Worm (Caenorhabditis elegans) whole organism, young adult: ENCODE data around the gene pmk-3.
A peak's percentile ranks its signal among the peaks of the same experiment; 100 is the strongest.

ENCODE experiments used
- B0261.1 ChIP-seq: sonication (generic microtip); optimal IDR thresholded peaks from 2 replicates; lab custom pipeline; 2016; ENCODE audit warnings: mild to moderate bottlenecking, missing genetic modification characterization, moderate library complexity, missing compliant biosample characterization
- F10E7.11 ChIP-seq: sonication (generic microtip); optimal IDR thresholded peaks from 2 replicates; lab custom pipeline; 2017; ENCODE audit warnings: mild to moderate bottlenecking, missing genetic modification characterization, moderate library complexity, missing compliant biosample characterization
- F23B12.7 ChIP-seq: sonication (generic microtip); optimal IDR thresholded peaks from 2 replicates; lab custom pipeline; 2017; ENCODE audit warnings: missing genetic modification characterization, mild to moderate bottlenecking, missing compliant biosample characterization, antibody characterized with exemption, moderate library complexity; ENCODE audit not compliant: insufficient read depth
- F57C9.4 ChIP-seq: sonication (generic microtip); optimal IDR thresholded peaks from 2 replicates; lab custom pipeline; 2017; ENCODE audit warnings: mild to moderate bottlenecking, missing genetic modification characterization, missing compliant biosample characterization
- K12H6.12 ChIP-seq: fragments of 200-800 bp; sonication (Bioruptor generic); optimal IDR thresholded peaks from 2 replicates; lab custom pipeline; 2018; ENCODE audit warnings: mild to moderate bottlenecking, missing genetic modification characterization, missing compliant biosample characterization
- Y53G8AR.9 ChIP-seq: fragments of 200-800 bp; sonication (Bioruptor generic); conservative IDR thresholded peaks from 2 replicates; pipeline ENCODE4 v1.3.6; 2022; ENCODE audit warnings: missing genetic modification reagents, missing genetic modification characterization, missing compliant biosample characterization
- Y67H2A.10 ChIP-seq: fragments of 200-800 bp; sonication (Bioruptor generic); conservative IDR thresholded peaks from 2 replicates; pipeline ENCODE4 v1.3.6; 2022; ENCODE audit warnings: missing genetic modification reagents, missing genetic modification characterization, missing compliant biosample characterization
- ZK185.1 ChIP-seq: sonication (generic microtip); optimal IDR thresholded peaks from 2 replicates; lab custom pipeline; 2016; ENCODE audit warnings: mild to moderate bottlenecking, missing genetic modification characterization, missing compliant biosample characterization; ENCODE audit not compliant: poor library complexity, severe bottlenecking
- akir-1 ChIP-seq: fragments of 200-800 bp; sonication (Bioruptor generic); optimal IDR thresholded peaks from 2 replicates; lab custom pipeline; 2018; ENCODE audit warnings: mild to moderate bottlenecking, missing genetic modification characterization, moderate library complexity, missing compliant biosample characterization
- aptf-3 ChIP-seq: fragments of 200-800 bp; sonication (Bioruptor generic); IDR thresholded peaks from 2 replicates; pipeline ENCODE4 v1.3.6; 2022; ENCODE audit warnings: missing genetic modification characterization, missing compliant biosample characterization
- atf-7 ChIP-seq: sonication (generic microtip); optimal IDR thresholded peaks from 2 replicates; lab custom pipeline; 2017; ENCODE audit warnings: mild to moderate bottlenecking, missing genetic modification characterization, missing compliant biosample characterization
- athp-1 ChIP-seq: sonication (generic microtip); optimal IDR thresholded peaks from 2 replicates; lab custom pipeline; 2017; ENCODE audit warnings: mild to moderate bottlenecking, missing genetic modification characterization, missing compliant biosample characterization
- bed-2 ChIP-seq: fragments of 200-800 bp; sonication (Bioruptor generic); IDR thresholded peaks from 2 replicates; pipeline ENCODE4 v1.3.6; 2022; ENCODE audit warnings: missing genetic modification reagents, missing genetic modification characterization, missing compliant biosample characterization
- cebp-1 ChIP-seq, 2 experiments: fragments of 200-800 bp in 1 of 2; sonication (Bioruptor generic) in 1 of 2; sonication (generic microtip) in 1 of 2; IDR thresholded peaks in 1 of 2; optimal IDR thresholded peaks in 1 of 2; 2 replicates each; pipeline versions ENCODE4 v1.3.6 to Lab custom; 2017 to 2022; ENCODE audit warnings: missing compliant biosample characterization in 2 of 2, missing genetic modification characterization in 2 of 2, mild to moderate bottlenecking in 1 of 2, missing genetic modification reagents in 1 of 2, moderate library complexity in 1 of 2
- ceh-91 ChIP-seq: fragments of 200-800 bp; sonication (Bioruptor generic); IDR thresholded peaks from 2 replicates; pipeline ENCODE4 v1.3.6; 2022; ENCODE audit warnings: missing genetic modification reagents, missing genetic modification characterization, missing compliant biosample characterization
- dpl-1 ChIP-seq: fragments of 150-350 bp; optimal IDR thresholded peaks from 2 replicates; lab custom pipeline; 2014; ENCODE audit warnings: missing biosample characterization, missing genetic modification reagents, missing genetic modification characterization
- egl-44 ChIP-seq: fragments of 200-800 bp; sonication (Bioruptor generic); IDR thresholded peaks from 2 replicates; pipeline ENCODE4 v1.3.6; 2022; ENCODE audit warnings: missing genetic modification reagents, missing genetic modification characterization, missing compliant biosample characterization
- egrh-3 ChIP-seq: fragments of 200-800 bp; sonication (Bioruptor generic); IDR thresholded peaks from 2 replicates; pipeline ENCODE4 v1.3.6; 2022; ENCODE audit warnings: missing genetic modification reagents, missing genetic modification characterization, missing compliant biosample characterization
- gei-17 ChIP-seq: fragments of 200-800 bp; sonication (Bioruptor generic); optimal IDR thresholded peaks from 2 replicates; lab custom pipeline; 2018; ENCODE audit warnings: mild to moderate bottlenecking, missing genetic modification characterization, missing compliant biosample characterization
- him-1 ChIP-seq: sonication (generic microtip); optimal IDR thresholded peaks from 2 replicates; lab custom pipeline; 2016; ENCODE audit warnings: missing genotype, missing genetic modification reagents, missing genetic modification characterization, missing compliant biosample characterization
- hlh-12 ChIP-seq: sonication (generic microtip); optimal IDR thresholded peaks from 2 replicates; lab custom pipeline; 2016; ENCODE audit warnings: missing genetic modification characterization, missing compliant biosample characterization
- hlh-26 ChIP-seq: fragments of 200-800 bp; sonication (Bioruptor generic); conservative IDR thresholded peaks from 2 replicates; pipeline ENCODE4 v1.3.6; 2022; ENCODE audit warnings: missing genetic modification reagents, missing genetic modification characterization, missing compliant biosample characterization
- hmg-1.2 ChIP-seq: fragments of 200-800 bp; sonication (Bioruptor generic); IDR thresholded peaks from 2 replicates; pipeline ENCODE4 v1.3.6; 2022; ENCODE audit warnings: missing genetic modification reagents, missing genetic modification characterization, missing compliant biosample characterization
- let-526 ChIP-seq: fragments of 200-800 bp; sonication (Bioruptor generic); IDR thresholded peaks from 2 replicates; pipeline ENCODE4 v1.3.6; 2022; ENCODE audit warnings: missing genetic modification reagents, missing genetic modification characterization, missing compliant biosample characterization
- let-607 ChIP-seq, 2 experiments: fragments of 200-800 bp in 1 of 2; sonication (Bioruptor generic) in 1 of 2; sonication (generic microtip) in 1 of 2; optimal IDR thresholded peaks; 2 replicates each; lab custom pipeline; 2016 to 2018; ENCODE audit warnings: mild to moderate bottlenecking in 2 of 2, missing compliant biosample characterization in 2 of 2, missing genetic modification characterization in 2 of 2, moderate library complexity in 2 of 2, missing genotype in 1 of 2
- lin-26 ChIP-seq: fragments of 200-800 bp; sonication (Bioruptor generic); IDR thresholded peaks from 2 replicates; pipeline ENCODE4 v1.3.6; 2022; ENCODE audit warnings: missing genetic modification reagents, missing genetic modification characterization, missing compliant biosample characterization
- lsy-27 ChIP-seq: sonication (generic microtip); optimal IDR thresholded peaks from 2 replicates; lab custom pipeline; 2017; ENCODE audit warnings: missing genetic modification characterization, mild to moderate bottlenecking, missing compliant biosample characterization, antibody characterized with exemption, missing genotype, borderline replicate concordance; ENCODE audit not compliant: insufficient read depth
- madf-8 ChIP-seq: fragments of 200-800 bp; sonication (Bioruptor generic); conservative IDR thresholded peaks from 2 replicates; pipeline ENCODE4 v1.3.6; 2022; ENCODE audit warnings: missing genetic modification reagents, missing genetic modification characterization, missing compliant biosample characterization
- mcd-1 ChIP-seq: fragments of 200-800 bp; sonication (Bioruptor generic); IDR thresholded peaks from 2 replicates; pipeline ENCODE4 v1.3.6; 2022; ENCODE audit warnings: missing genetic modification reagents, missing genetic modification characterization, missing compliant biosample characterization
- rcor-1 ChIP-seq: fragments of 200-800 bp; sonication (Bioruptor generic); IDR thresholded peaks from 2 replicates; pipeline ENCODE4 v1.3.6; 2022; ENCODE audit warnings: missing genetic modification reagents, missing genetic modification characterization, missing compliant biosample characterization
- rec-8 ChIP-seq, 2 experiments: sonication (generic microtip); optimal IDR thresholded peaks; 2 replicates each; lab custom pipeline; 2016; ENCODE audit warnings: mild to moderate bottlenecking in 2 of 2, missing genetic modification characterization in 2 of 2, missing genetic modification reagents in 2 of 2, missing genotype in 2 of 2, missing biosample characterization in 1 of 2, missing compliant biosample characterization in 1 of 2, moderate library complexity in 1 of 2
- repo-1 ChIP-seq: sonication (generic microtip); optimal IDR thresholded peaks from 2 replicates; lab custom pipeline; 2017; ENCODE audit warnings: mild to moderate bottlenecking, missing genetic modification characterization, missing compliant biosample characterization
- rpc-1 ChIP-seq, 2 experiments: fragments of 150-350 bp in 1 of 2; sonication (generic microtip) in 1 of 2; optimal IDR thresholded peaks; 2 replicates each; lab custom pipeline; 2014 to 2018; ENCODE audit warnings: missing biosample characterization in 1 of 2, missing genetic modification characterization in 1 of 2, missing genetic modification reagents in 1 of 2, missing genotype in 1 of 2
- sdz-38 ChIP-seq: sonication (generic microtip); optimal IDR thresholded peaks from 2 replicates; lab custom pipeline; 2016; ENCODE audit warnings: missing genotype, missing genetic modification characterization, missing compliant biosample characterization
- snpc-1.3 ChIP-seq: sonication (generic microtip); optimal IDR thresholded peaks from 2 replicates; lab custom pipeline; 2017; ENCODE audit warnings: missing genetic modification characterization, mild to moderate bottlenecking, missing compliant biosample characterization, antibody characterized with exemption, moderate library complexity, missing genotype, missing genetic modification reagents; ENCODE audit not compliant: insufficient read depth
- snpc-3.4 ChIP-seq: sonication (generic microtip); optimal IDR thresholded peaks from 2 replicates; lab custom pipeline; 2017; ENCODE audit warnings: missing genetic modification characterization, mild to moderate bottlenecking, missing compliant biosample characterization, antibody characterized with exemption, moderate library complexity, missing genotype, missing genetic modification reagents
- tlf-1 ChIP-seq: fragments of 200-800 bp; sonication (Bioruptor generic); optimal IDR thresholded peaks from 2 replicates; lab custom pipeline; 2018; ENCODE audit warnings: mild to moderate bottlenecking, missing genetic modification characterization, missing compliant biosample characterization
- unc-130 ChIP-seq: sonication (generic microtip); optimal IDR thresholded peaks from 2 replicates; lab custom pipeline; 2016; ENCODE audit warnings: missing genetic modification reagents, missing genetic modification characterization, missing compliant biosample characterization
- zfh-2 ChIP-seq: fragments of 200-800 bp; sonication (Bioruptor generic); conservative IDR thresholded peaks from 2 replicates; pipeline ENCODE4 v1.3.6; 2022; ENCODE audit warnings: missing genetic modification reagents, missing genetic modification characterization, missing compliant biosample characterization
- ztf-25 ChIP-seq: fragments of 200-800 bp; sonication (Bioruptor generic); IDR thresholded peaks from 2 replicates; pipeline ENCODE4 v1.3.6; 2022; ENCODE audit warnings: missing genetic modification reagents, missing genetic modification characterization, missing compliant biosample characterization

The pmk-3 gene

DNA sequence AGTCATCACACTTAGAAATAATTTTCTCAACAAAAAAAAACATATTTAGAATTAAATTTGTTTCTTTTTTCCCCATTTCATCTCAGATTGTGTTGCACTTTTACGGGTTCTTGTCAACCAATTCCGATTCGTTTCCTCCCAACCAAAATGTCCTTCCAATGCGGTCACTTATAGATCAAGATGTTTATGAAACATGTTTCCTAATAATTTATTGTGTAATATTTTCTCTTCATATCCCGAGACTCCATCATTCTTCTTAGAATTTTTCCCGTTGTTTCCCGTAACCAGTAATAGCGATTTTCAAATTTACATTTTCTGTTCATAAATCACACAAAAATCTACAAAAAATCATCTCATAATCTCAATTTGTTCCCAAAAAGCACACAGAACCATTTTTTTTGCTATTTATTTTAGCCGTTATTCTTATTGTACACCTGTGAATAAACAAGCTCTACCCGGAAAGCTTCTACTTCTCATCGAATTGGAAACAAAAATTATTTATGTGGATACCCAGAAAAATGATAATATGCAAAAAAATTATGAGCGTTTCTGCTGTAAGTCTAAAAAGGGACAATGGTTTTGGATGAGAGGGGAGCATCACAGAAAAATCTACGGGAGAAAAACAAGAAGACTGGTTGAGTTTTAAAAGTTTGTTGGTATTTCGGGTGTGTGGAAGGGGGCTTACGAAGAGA is 49.5 kb downstream of the pmk-3 start (continued):
- TF ChIP-seq athp-1 (tag; lab: Kevin White, UChicago) (peak; percentile 31), aptf-3 (GFP tag; lab: Robert Waterston, UW) (no peak), snpc-1.3 (tag; lab: Kevin White, UChicago) (peak; percentile 9), Y53G8AR.9 (GFP tag; lab: Robert Waterston, UW) (0 out of 2 replicates have a peak, but pooled peaks have one; percentile 37), rcor-1 (GFP tag; lab: Robert Waterston, UW) (no peak), repo-1 (tag; lab: Kevin White, UChicago) (no peak), atf-7 (tag; lab: Kevin White, UChicago) (no peak), hlh-26 (no peak), lin-26 (GFP tag; lab: Robert Waterston, UW) (no peak), hlh-12 (tag; lab: Kevin White, UChicago) (no peak), madf-8 (GFP tag; lab: Robert Waterston, UW) (no peak), cebp-1 (GFP tag; IDR thresholded peaks at IDR 0.05; lab: Robert Waterston, UW) (no peak), cebp-1 (tag; optimal IDR thresholded peaks at IDR 0.05; lab: Kevin White, UChicago) (peak; percentile 21), him-1 (tag; lab: Kevin White, UChicago) (peak; percentile 100)
- TF ChIP-seq, all 124 proteins: peak for 18

DNA sequence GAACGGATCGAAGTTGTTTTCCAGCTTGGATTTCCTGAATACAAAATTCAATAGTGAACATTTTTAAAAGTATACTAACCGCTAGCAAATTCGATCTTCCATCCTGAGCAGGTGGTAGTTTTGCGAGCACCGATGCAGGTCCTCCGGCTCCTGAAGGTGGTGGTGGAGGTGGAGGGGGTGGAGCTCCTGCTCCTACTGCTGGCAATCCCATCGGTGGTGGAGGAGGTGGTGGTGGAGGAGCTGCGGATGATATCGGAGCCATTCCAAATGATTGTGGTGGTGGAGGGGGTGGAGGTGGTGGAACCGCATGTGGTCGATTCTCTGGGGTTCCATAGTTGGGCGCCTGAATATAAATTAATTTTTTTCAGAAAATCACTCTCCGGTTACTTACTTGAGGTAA is 50.6 kb downstream of the pmk-3 start:
- TF ChIP-seq lsy-27 (tag; lab: Kevin White, UChicago) = no peak
- no peak for TF ChIP-seq bed-2 (GFP tag; lab: Robert Waterston, UW)
- TF ChIP-seq snpc-1.3 (tag; lab: Kevin White, UChicago) = no peak
- no peak for TF ChIP-seq F23B12.7 (tag; lab: Kevin White, UChicago)
- TF ChIP-seq him-1 (tag; lab: Kevin White, UChicago) = no peak
- TF ChIP-seq mcd-1 (GFP tag; lab: Robert Waterston, UW) = 0 out of 2 replicates have a peak, but pooled peaks have one; percentile 27
- TF ChIP-seq Y67H2A.10 = no peak
- TF ChIP-seq rec-8 (tag; optimal IDR thresholded peaks at IDR 0.05; lab: Kevin White, UChicago) = no peak
- no peak for TF ChIP-seq snpc-3.4 (tag; lab: Kevin White, UChicago)
- TF ChIP-seq sdz-38 (tag; lab: Kevin White, UChicago) = no peak
- TF ChIP-seq hmg-1.2 (GFP tag; lab: Robert Waterston, UW) = no peak
- no peak for TF ChIP-seq unc-130 (GFP tag; lab: Kevin White, UChicago)
- TF ChIP-seq dpl-1 (GFP tag; lab: Kevin White, UChicago) = no peak
- TF ChIP-seq let-526 (GFP tag; lab: Robert Waterston, UW) = no peak
- TF ChIP-seq gei-17 (GFP tag; lab: Kevin White, UChicago) = no peak
- TF ChIP-seq ztf-25 (GFP tag; lab: Robert Waterston, UW) = 0 out of 2 replicates have a peak, but pooled peaks have one; percentile 5
- peak; percentile 83; the same call in 1 of the 2 replicates for TF ChIP-seq egrh-3
- TF ChIP-seq F10E7.11 (tag; lab: Kevin White, UChicago) = no peak
- no peak for TF ChIP-seq egl-44 (GFP tag; lab: Robert Waterston, UW)
- no peak for TF ChIP-seq B0261.1 (tag; lab: Kevin White, UChicago)
- peak; percentile 87 for TF ChIP-seq zfh-2 (GFP tag; lab: Robert Waterston, UW)
- no peak for TF ChIP-seq ZK185.1
- TF ChIP-seq tlf-1 (GFP tag; lab: Kevin White, UChicago) = no peak
- TF ChIP-seq K12H6.12 (tag; lab: Kevin White, UChicago) = no peak
- no peak for TF ChIP-seq ceh-91 (GFP tag; lab: Robert Waterston, UW)
- no peak for TF ChIP-seq F57C9.4 (tag; lab: Kevin White, UChicago)
- TF ChIP-seq let-607 (tag; optimal IDR thresholded peaks at IDR 0.05; lab: Kevin White, UChicago) = no peak
- TF ChIP-seq rpc-1 (optimal IDR thresholded peaks at IDR 0.05; lab: Kevin White, UChicago) = no peak
- TF ChIP-seq rpc-1 (tag; optimal IDR thresholded peaks at IDR 0.05; lab: Kevin White, UChicago) = no peak
- TF ChIP-seq akir-1 = no peak
